Worm (Caenorhabditis elegans) whole organism, late embryonic: ENCODE data around the gene F20D1.3.

ENCODE experiments used
- K02D7.2 ChIP-seq: sonication (generic microtip); optimal IDR thresholded peaks from 2 replicates; lab custom pipeline; 2017; ENCODE audit warnings: mild to moderate bottlenecking, missing genetic modification characterization, missing compliant biosample characterization
- K09A11.1 ChIP-seq: sonication (generic microtip); optimal IDR thresholded peaks from 2 replicates; lab custom pipeline; 2017; ENCODE audit warnings: antibody characterized with exemption, mild to moderate bottlenecking, missing genetic modification characterization, missing compliant biosample characterization; ENCODE audit not compliant: insufficient read depth
- T23F11.4 ChIP-seq: fragments of 200-800 bp; sonication (Bioruptor generic); optimal IDR thresholded peaks from 2 replicates; lab custom pipeline; 2018; ENCODE audit warnings: mild to moderate bottlenecking, missing genetic modification characterization, missing compliant biosample characterization
- ceh-19 ChIP-seq: fragments of 200-800 bp; sonication (Bioruptor generic); optimal IDR thresholded peaks from 2 replicates; lab custom pipeline; 2018; ENCODE audit warnings: mild to moderate bottlenecking, missing genetic modification characterization, missing compliant biosample characterization
- ceh-2 ChIP-seq: sonication (generic microtip); optimal IDR thresholded peaks from 2 replicates; lab custom pipeline; 2016; ENCODE audit warnings: missing genotype, missing genetic modification characterization, missing compliant biosample characterization
- ceh-30 ChIP-seq: fragments of 150-350 bp; optimal IDR thresholded peaks from 2 replicates; lab custom pipeline; 2014; ENCODE audit warnings: missing biosample characterization, missing genetic modification characterization
- ceh-31 ChIP-seq: sonication (generic microtip); optimal IDR thresholded peaks from 2 replicates; lab custom pipeline; 2016; ENCODE audit warnings: missing genetic modification characterization, missing compliant biosample characterization
- ceh-34 ChIP-seq: sonication (generic microtip); optimal IDR thresholded peaks from 2 replicates; lab custom pipeline; 2016; ENCODE audit warnings: mild to moderate bottlenecking, missing genetic modification characterization, missing compliant biosample characterization
- ceh-48 ChIP-seq: sonication (generic microtip); optimal IDR thresholded peaks from 2 replicates; lab custom pipeline; 2016; ENCODE audit warnings: missing genetic modification characterization, inconsistent platforms, missing compliant biosample characterization
- dve-1 ChIP-seq: sonication (generic microtip); optimal IDR thresholded peaks from 2 replicates; lab custom pipeline; 2017; ENCODE audit warnings: antibody characterized with exemption, mild to moderate bottlenecking, missing genetic modification characterization, missing compliant biosample characterization
- elt-2 ChIP-seq: sonication (generic microtip); optimal IDR thresholded peaks from 2 replicates; lab custom pipeline; 2016; ENCODE audit warnings: missing genetic modification reagents, missing genetic modification characterization, missing compliant biosample characterization
- elt-4 ChIP-seq: sonication (generic microtip); optimal IDR thresholded peaks from 2 replicates; lab custom pipeline; 2016; ENCODE audit warnings: missing genetic modification characterization, missing compliant biosample characterization
- eyg-1 ChIP-seq: sonication (generic microtip); optimal IDR thresholded peaks from 2 replicates; lab custom pipeline; 2016; ENCODE audit warnings: missing genotype, missing genetic modification characterization, missing compliant biosample characterization
- fax-1 ChIP-seq: sonication (generic microtip); optimal IDR thresholded peaks from 2 replicates; lab custom pipeline; 2016; ENCODE audit warnings: missing genotype, missing genetic modification characterization, missing compliant biosample characterization
- hlh-13 ChIP-seq: fragments of 200-800 bp; sonication (Bioruptor generic); optimal IDR thresholded peaks from 2 replicates; lab custom pipeline; 2018; ENCODE audit warnings: mild to moderate bottlenecking, missing genetic modification characterization, missing compliant biosample characterization
- hlh-15 ChIP-seq: sonication (generic microtip); optimal IDR thresholded peaks from 2 replicates; lab custom pipeline; 2016; ENCODE audit warnings: missing genetic modification characterization, missing compliant biosample characterization
- hlh-6 ChIP-seq: sonication (generic microtip); optimal IDR thresholded peaks from 2 replicates; lab custom pipeline; 2016; ENCODE audit warnings: missing genotype, missing genetic modification characterization, missing compliant biosample characterization
- hlh-8 ChIP-seq: sonication (generic microtip); optimal IDR thresholded peaks from 2 replicates; lab custom pipeline; 2016; ENCODE audit warnings: missing genotype, missing genetic modification characterization, missing compliant biosample characterization
- madf-2 ChIP-seq: sonication (generic microtip); optimal IDR thresholded peaks from 2 replicates; lab custom pipeline; 2017; ENCODE audit warnings: missing genetic modification characterization, missing compliant biosample characterization
- odd-2 ChIP-seq: sonication (generic microtip); optimal IDR thresholded peaks from 2 replicates; lab custom pipeline; 2017; ENCODE audit warnings: antibody characterized with exemption, mild to moderate bottlenecking, missing genetic modification characterization, missing compliant biosample characterization
- pag-3 ChIP-seq: sonication (generic microtip); optimal IDR thresholded peaks from 2 replicates; lab custom pipeline; 2016; ENCODE audit warnings: missing compliant biosample characterization, missing genetic modification characterization, borderline replicate concordance
- pha-4 ChIP-seq: fragments of 150-350 bp; optimal IDR thresholded peaks from 2 replicates; lab custom pipeline; 2018; ENCODE audit warnings: missing biosample characterization, missing genetic modification reagents, missing genetic modification characterization
- pqm-1 ChIP-seq: sonication (generic microtip); optimal IDR thresholded peaks from 2 replicates; lab custom pipeline; 2016; ENCODE audit warnings: missing genetic modification characterization, missing compliant biosample characterization
- rnt-1 ChIP-seq: sonication (generic microtip); optimal IDR thresholded peaks from 2 replicates; lab custom pipeline; 2016; ENCODE audit warnings: missing genetic modification characterization, missing compliant biosample characterization
- sdc-2 ChIP-seq: sonication (generic microtip); optimal IDR thresholded peaks from 2 replicates; lab custom pipeline; 2016; ENCODE audit warnings: missing genotype, missing genetic modification characterization, missing compliant biosample characterization
- sox-4 ChIP-seq: sonication (generic microtip); optimal IDR thresholded peaks from 2 replicates; lab custom pipeline; 2017; ENCODE audit warnings: mild to moderate bottlenecking, missing genetic modification characterization, inconsistent platforms, missing compliant biosample characterization
- syd-9 ChIP-seq: sonication (generic microtip); optimal IDR thresholded peaks from 2 replicates; lab custom pipeline; 2016; ENCODE audit warnings: mild to moderate bottlenecking, missing genetic modification characterization, moderate library complexity, missing compliant biosample characterization
- tbx-7 ChIP-seq: sonication (generic microtip); optimal IDR thresholded peaks from 2 replicates; lab custom pipeline; 2016; ENCODE audit warnings: missing genotype, missing genetic modification characterization, missing compliant biosample characterization
- unc-3 ChIP-seq, 2 experiments: fragments of 200-800 bp in 1 of 2; sonication (Bioruptor generic) in 1 of 2; sonication (generic microtip) in 1 of 2; conservative IDR thresholded peaks in 1 of 2; optimal IDR thresholded peaks in 1 of 2; 2 replicates each; pipeline versions ENCODE4 v1.3.6 to Lab custom; 2016 to 2022; ENCODE audit warnings: missing compliant biosample characterization in 2 of 2, missing genetic modification characterization in 2 of 2, missing genetic modification reagents in 1 of 2
- unc-42 ChIP-seq: sonication (generic microtip); optimal IDR thresholded peaks from 2 replicates; lab custom pipeline; 2016; ENCODE audit warnings: missing genotype, missing genetic modification characterization, missing compliant biosample characterization
- unc-55 ChIP-seq: sonication (generic microtip); optimal IDR thresholded peaks from 2 replicates; lab custom pipeline; 2017; ENCODE audit warnings: missing biosample characterization, missing genetic modification reagents, missing genetic modification characterization
- unc-86 ChIP-seq: sonication (generic microtip); optimal IDR thresholded peaks from 2 replicates; lab custom pipeline; 2016; ENCODE audit warnings: missing genetic modification characterization, missing compliant biosample characterization
- ztf-16 ChIP-seq: sonication (generic microtip); optimal IDR thresholded peaks from 2 replicates; lab custom pipeline; 2017; ENCODE audit warnings: missing genetic modification characterization, missing compliant biosample characterization

Gene F20D1.3

ce11 chrX:14983274-14983673, 7.4 kb downstream of the F20D1.3 start, which contains the start of gene rbg-1 (continued):
- peak; percentile 63 for TF ChIP-seq unc-55 (GFP tag; lab: Kevin White, UChicago)
- peak; percentile 58 for TF ChIP-seq ceh-31 (tag; lab: Kevin White, UChicago)
- TF ChIP-seq pqm-1 (tag; lab: Kevin White, UChicago) = no peak
- no peak for TF ChIP-seq dve-1 (tag; lab: Kevin White, UChicago)
- no peak for TF ChIP-seq K09A11.1 (tag; lab: Kevin White, UChicago)
- TF ChIP-seq ceh-19 (GFP tag; lab: Kevin White, UChicago) = no peak
- peak; percentile 81 for TF ChIP-seq ceh-48 (tag; lab: Kevin White, UChicago)
- no peak for TF ChIP-seq elt-2 (tag; lab: Kevin White, UChicago)
- TF ChIP-seq syd-9 (tag; lab: Kevin White, UChicago) = no peak
- TF ChIP-seq sox-4 = no peak
- peak; percentile 29 for TF ChIP-seq ceh-34
- TF ChIP-seq rnt-1 (tag; lab: Kevin White, UChicago) = peak; percentile 12

- TF ChIP-seq hlh-13 (GFP tag; lab: Kevin White, UChicago) = no peak
- TF ChIP-seq, all 69 proteins: peak for 0
Measured at ce11 chrX:14988160-14988559, 12.2 kb downstream of the F20D1.3 start.

ce11 chrX:14991280-14991679, 15.4 kb downstream of the F20D1.3 start, which contains the start of gene iglr-1:
iglr-1 (minus strand) TSS chrX:14991380.
- TF ChIP-seq fax-1 (tag; lab: Kevin White, UChicago) = no peak
- TF ChIP-seq ztf-16 (tag; lab: Kevin White, UChicago) = no peak
- TF ChIP-seq sdc-2 = no peak
- TF ChIP-seq ceh-34 = no peak

- TF ChIP-seq pha-4 (tag; lab: Kevin White, UChicago) (no peak), unc-42 (peak; percentile 71), tbx-7 (tag; lab: Kevin White, UChicago) (no peak), elt-4 (tag; lab: Kevin White, UChicago) (no peak), ceh-2 (tag; lab: Kevin White, UChicago) (no peak), ceh-30 (tag; lab: Kevin White, UChicago) (no peak)
Measured at ce11 chrX:14993744-14994143, 17.8 kb downstream of the F20D1.3 start.

- TF ChIP-seq K02D7.2 = no peak
- TF ChIP-seq hlh-8 (tag; lab: Kevin White, UChicago) = no peak
- no peak for TF ChIP-seq hlh-15 (tag; lab: Kevin White, UChicago)
- TF ChIP-seq ceh-31 (tag; lab: Kevin White, UChicago) = no peak
- no peak for TF ChIP-seq eyg-1
- no peak for TF ChIP-seq ceh-2 (tag; lab: Kevin White, UChicago)
Measured at ce11 chrX:14999101-14999500, 23.2 kb downstream of the F20D1.3 start, which contains the start of gene cutl-3. cutl-3 (minus strand) TSS chrX:14999201.

ce11 chrX:15003891-15004550, 28.1 kb downstream of the F20D1.3 start, which contains the start of gene slc-25A18.1:
slc-25A18.1 (minus strand) TSS chrX:15003941.
- no peak for TF ChIP-seq madf-2 (tag; lab: Kevin White, UChicago)
- no peak for TF ChIP-seq odd-2
- TF ChIP-seq pag-3 (tag; lab: Kevin White, UChicago) = no peak
- TF ChIP-seq hlh-6 (tag; lab: Kevin White, UChicago) = no peak
- no peak for TF ChIP-seq T23F11.4 (GFP tag; lab: Kevin White, UChicago)
- TF ChIP-seq unc-3 (GFP tag; conservative IDR thresholded peaks at IDR 0.05; lab: Robert Waterston, UW) = no peak
- TF ChIP-seq unc-3 (tag; optimal IDR thresholded peaks at IDR 0.05; lab: Kevin White, UChicago) = no peak
- no peak for TF ChIP-seq eyg-1
- TF ChIP-seq elt-2 (tag; lab: Kevin White, UChicago) = peak; percentile 72
- TF ChIP-seq unc-86 (tag; lab: Kevin White, UChicago) = no peak
